Fruit fly (Drosophila melanogaster) whole organism, embryonic: ENCODE data around the gene CG13912.

ENCODE experiments used
- CG11247 ChIP-seq: fragments of 200-800 bp; sonication (Bioruptor generic); IDR thresholded peaks from 2 replicates; pipeline ENCODE4 v1.3.6; 2022; ENCODE audit warnings: missing biosample characterization, missing genetic modification characterization
- CG11504 ChIP-seq: fragments of 200-800 bp; sonication (Bioruptor generic); optimal IDR thresholded peaks from 3 replicates; lab custom pipeline; 2019; ENCODE audit warnings: missing biosample characterization, mild to moderate bottlenecking, missing genetic modification characterization, moderate library complexity
- CG13424 ChIP-seq: fragments of 200-800 bp; sonication (Bioruptor generic); optimal IDR thresholded peaks from 2 replicates; lab custom pipeline; 2019; ENCODE audit warnings: missing biosample characterization, mild to moderate bottlenecking, missing genetic modification characterization, moderate library complexity
- CG1647 ChIP-seq: fragments of 200-800 bp; sonication (Bioruptor generic); optimal IDR thresholded peaks from 3 replicates; lab custom pipeline; 2016; ENCODE audit warnings: missing biosample characterization, missing genetic modification characterization
- CG17568 ChIP-seq: fragments of 200-800 bp; sonication (Bioruptor generic); optimal IDR thresholded peaks from 2 replicates; lab custom pipeline; 2018; ENCODE audit warnings: missing biosample characterization, mild to moderate bottlenecking, missing genetic modification characterization, moderate library complexity
- CG1792 ChIP-seq: fragments of 200-800 bp; sonication (Bioruptor generic); optimal IDR thresholded peaks from 2 replicates; lab custom pipeline; 2016; ENCODE audit warnings: missing biosample characterization, missing genetic modification characterization
- CG18599 ChIP-seq: fragments of 200-800 bp; sonication (Bioruptor generic); optimal IDR thresholded peaks from 3 replicates; lab custom pipeline; 2017; ENCODE audit warnings: missing biosample characterization, missing genetic modification characterization, mild to moderate bottlenecking, moderate library complexity, missing genetic modification reagents
- CG2678 ChIP-seq: fragments of 200-800 bp; sonication (Bioruptor generic); optimal IDR thresholded peaks from 3 replicates; lab custom pipeline; 2019; ENCODE audit warnings: missing biosample characterization, mild to moderate bottlenecking, missing genetic modification characterization, moderate library complexity
- CG31224 ChIP-seq: fragments of 200-800 bp; sonication (Bioruptor generic); IDR thresholded peaks from 2 replicates; pipeline ENCODE4 v1.3.6; 2022; ENCODE audit warnings: missing biosample characterization, missing genetic modification characterization
- CG5245 ChIP-seq: fragments of 200-800 bp; sonication (Bioruptor generic); optimal IDR thresholded peaks from 3 replicates; lab custom pipeline; 2016; ENCODE audit warnings: missing biosample characterization, missing genetic modification characterization
- CG7839 ChIP-seq: fragments of 200-800 bp; sonication (Bioruptor generic); optimal IDR thresholded peaks from 3 replicates; lab custom pipeline; 2018; ENCODE audit warnings: missing biosample characterization, mild to moderate bottlenecking, missing genetic modification characterization, moderate library complexity
- CG8290 ChIP-seq, 3 experiments: fragments of 200-800 bp; sonication (Bioruptor generic); optimal IDR thresholded peaks; 2 replicates each; lab custom pipeline; 2016 to 2019; ENCODE audit warnings: missing biosample characterization in 3 of 3, missing genetic modification characterization in 3 of 3, mild to moderate bottlenecking in 2 of 3, moderate library complexity in 1 of 3
- CG9932 ChIP-seq: fragments of 200-800 bp; sonication (Bioruptor generic); IDR thresholded peaks from 2 replicates; pipeline ENCODE4 v1.3.6; 2022; ENCODE audit warnings: missing biosample characterization, missing genetic modification characterization
- CkIIα-i1 ChIP-seq: fragments of 200-800 bp; sonication (Bioruptor generic); IDR thresholded peaks from 2 replicates; pipeline ENCODE4 v1.3.6; 2022; ENCODE audit warnings: missing biosample characterization, missing genetic modification characterization
- CoRest ChIP-seq: fragments of 200-800 bp; sonication (Bioruptor generic); optimal IDR thresholded peaks from 3 replicates; lab custom pipeline; 2018; ENCODE audit warnings: missing biosample characterization, mild to moderate bottlenecking, missing genetic modification characterization, moderate library complexity
- D19A ChIP-seq: fragments of 200-800 bp; optimal IDR thresholded peaks from 3 replicates; lab custom pipeline; 2019; ENCODE audit warnings: missing biosample characterization, mild to moderate bottlenecking, missing genetic modification characterization, moderate library complexity
- Eip74EF ChIP-seq, 2 experiments: fragments of 200-800 bp in 1 of 2; fragments of >200 bp in 1 of 2; sonication (Bioruptor generic) in 1 of 2; optimal IDR thresholded peaks; 2 replicates each; lab custom pipeline; 2017 to 2019; ENCODE audit warnings: missing biosample characterization in 2 of 2, missing genetic modification characterization in 2 of 2, mild to moderate bottlenecking in 1 of 2, moderate library complexity in 1 of 2
- Ets97D ChIP-seq: fragments of 200-800 bp; sonication (Bioruptor generic); optimal IDR thresholded peaks from 3 replicates; lab custom pipeline; 2016; ENCODE audit warnings: missing biosample characterization, missing genetic modification characterization
- Fer1 ChIP-seq: fragments of 200-800 bp; sonication (Bioruptor generic); optimal IDR thresholded peaks from 2 replicates; lab custom pipeline; 2017; ENCODE audit warnings: missing biosample characterization, mild to moderate bottlenecking, missing genetic modification characterization
- Fer3 ChIP-seq: fragments of 200-800 bp; sonication (Bioruptor generic); optimal IDR thresholded peaks from 2 replicates; lab custom pipeline; 2018; ENCODE audit warnings: missing biosample characterization, mild to moderate bottlenecking, missing genetic modification characterization, moderate library complexity
- Hr51 ChIP-seq, 2 experiments: fragments of 200-800 bp; sonication (Bioruptor generic); optimal IDR thresholded peaks; 2 replicates in 1 of 2; 3 replicates in 1 of 2; lab custom pipeline; 2016 to 2018; ENCODE audit warnings: missing biosample characterization in 2 of 2, missing genetic modification characterization in 2 of 2, mild to moderate bottlenecking in 1 of 2, moderate library complexity in 1 of 2
- Hsf ChIP-seq: fragments of 200-800 bp; sonication (Bioruptor generic); optimal IDR thresholded peaks from 3 replicates; lab custom pipeline; 2016; ENCODE audit warnings: missing biosample characterization, missing genetic modification characterization
- Med ChIP-seq: fragments of 200-800 bp; sonication (Bioruptor generic); peaks from one replicate; lab custom pipeline; 2016; ENCODE audit warnings: missing biosample characterization, missing genetic modification characterization, mild to moderate bottlenecking, inconsistent platforms, moderate library complexity
- NC2α ChIP-seq: fragments of 200-800 bp; sonication (Bioruptor generic); optimal IDR thresholded peaks from 2 replicates; lab custom pipeline; 2016; ENCODE audit warnings: missing biosample characterization, missing genetic modification characterization
- Rfx ChIP-seq: fragments of 200-800 bp; sonication (Bioruptor generic); IDR thresholded peaks from 2 replicates; pipeline ENCODE4 v1.3.6; 2022; ENCODE audit warnings: missing biosample characterization, missing genetic modification characterization
- Sin3A ChIP-seq: fragments of >200 bp; optimal IDR thresholded peaks from 2 replicates; lab custom pipeline; 2018
- Sox102F ChIP-seq: fragments of 200-800 bp; sonication (Bioruptor generic); optimal IDR thresholded peaks from 2 replicates; lab custom pipeline; 2018; ENCODE audit warnings: missing biosample characterization, mild to moderate bottlenecking, missing genetic modification characterization, moderate library complexity
- Xrp1 ChIP-seq: fragments of 200-800 bp; sonication (Bioruptor generic); IDR thresholded peaks from 2 replicates; pipeline ENCODE4 v1.3.6; 2022; ENCODE audit warnings: missing biosample characterization, missing genetic modification characterization
- az2 ChIP-seq: fragments of 200-800 bp; sonication (Bioruptor generic); optimal IDR thresholded peaks from 3 replicates; lab custom pipeline; 2016; ENCODE audit warnings: missing biosample characterization, missing genetic modification characterization
- chn ChIP-seq: fragments of 200-800 bp; sonication (Bioruptor generic); optimal IDR thresholded peaks from 2 replicates; lab custom pipeline; 2016; ENCODE audit warnings: missing biosample characterization, missing genetic modification characterization
- cwo ChIP-seq: fragments of 200-800 bp; sonication (Bioruptor generic); optimal IDR thresholded peaks from 3 replicates; lab custom pipeline; 2017; ENCODE audit warnings: missing biosample characterization, missing genetic modification characterization, mild to moderate bottlenecking, moderate library complexity, missing genetic modification reagents
- ems ChIP-seq: fragments of 200-800 bp; sonication (Bioruptor generic); optimal IDR thresholded peaks from 3 replicates; lab custom pipeline; 2016; ENCODE audit warnings: missing biosample characterization, missing genetic modification characterization
- fd96Cb ChIP-seq: fragments of 200-800 bp; sonication (Bioruptor generic); optimal IDR thresholded peaks from 2 replicates; lab custom pipeline; 2018; ENCODE audit warnings: missing biosample characterization, mild to moderate bottlenecking, missing genetic modification characterization, moderate library complexity
- gem ChIP-seq: fragments of 200-800 bp; sonication (Bioruptor generic); optimal IDR thresholded peaks from 2 replicates; lab custom pipeline; 2019; ENCODE audit warnings: missing biosample characterization, mild to moderate bottlenecking, missing genetic modification characterization, moderate library complexity
- hb ChIP-seq: fragments of 200-800 bp; sonication (Bioruptor generic); IDR thresholded peaks from 3 replicates; pipeline ENCODE4 v1.3.6; 2022; ENCODE audit warnings: missing biosample characterization, missing genetic modification characterization; ENCODE audit not compliant: partially characterized antibody
- hbn ChIP-seq: fragments of 200-800 bp; sonication (Bioruptor generic); IDR thresholded peaks from 2 replicates; pipeline ENCODE4 v1.3.6; 2022; ENCODE audit warnings: missing biosample characterization, missing genetic modification characterization; ENCODE audit not compliant: partially characterized antibody
- ind ChIP-seq: fragments of 200-800 bp; sonication (Bioruptor generic); optimal IDR thresholded peaks from 3 replicates; lab custom pipeline; 2016; ENCODE audit warnings: missing biosample characterization, missing genetic modification characterization
- mam ChIP-seq: fragments of 200-800 bp; sonication (Bioruptor generic); optimal IDR thresholded peaks from 3 replicates; lab custom pipeline; 2016; ENCODE audit warnings: missing biosample characterization, missing genetic modification characterization
- onecut ChIP-seq: fragments of 200-800 bp; sonication (Bioruptor generic); IDR thresholded peaks from 2 replicates; pipeline ENCODE4 v1.3.6; 2022; ENCODE audit warnings: missing biosample characterization, missing genetic modification characterization
- org-1 ChIP-seq: fragments of 200-800 bp; sonication (Bioruptor generic); optimal IDR thresholded peaks from 2 replicates; lab custom pipeline; 2017; ENCODE audit warnings: missing biosample characterization, missing genetic modification characterization
- pfk ChIP-seq: fragments of 200-800 bp; sonication (Bioruptor generic); optimal IDR thresholded peaks from 2 replicates; lab custom pipeline; 2018; ENCODE audit warnings: missing biosample characterization, mild to moderate bottlenecking, missing genetic modification characterization, moderate library complexity
- prd ChIP-seq, 3 experiments: fragments of >200 bp in 2 of 3; fragments of 200-800 bp in 1 of 3; sonication (Bioruptor generic) in 1 of 3; optimal IDR thresholded peaks in 2 of 3; IDR thresholded peaks in 1 of 3; 2 replicates in 2 of 3; 3 replicates in 1 of 3; pipeline versions ENCODE4 v1.3.6 to Lab custom; 2017 to 2022; ENCODE audit warnings: missing biosample characterization in 1 of 3, missing genetic modification characterization in 1 of 3
- ranshi ChIP-seq: fragments of 200-800 bp; sonication (Bioruptor generic); IDR thresholded peaks from 2 replicates; pipeline ENCODE4 v1.3.6; 2022; ENCODE audit warnings: missing biosample characterization, missing genetic modification characterization
- scrt ChIP-seq: fragments of 200-800 bp; sonication (Bioruptor generic); optimal IDR thresholded peaks from 2 replicates; lab custom pipeline; 2018; ENCODE audit warnings: missing biosample characterization, mild to moderate bottlenecking, missing genetic modification characterization, moderate library complexity
- sens-2 ChIP-seq: fragments of 200-800 bp; sonication (Bioruptor generic); IDR thresholded peaks from 2 replicates; pipeline ENCODE4 v1.3.6; 2022; ENCODE audit warnings: missing biosample characterization, missing genetic modification characterization
- seq ChIP-seq: fragments of 200-800 bp; sonication (Bioruptor generic); IDR thresholded peaks from 2 replicates; pipeline ENCODE4 v1.3.6; 2022; ENCODE audit warnings: missing biosample characterization, missing genetic modification characterization
- slbo ChIP-seq: fragments of 200-800 bp; sonication (Bioruptor generic); IDR thresholded peaks from 2 replicates; pipeline ENCODE4 v1.3.6; 2022; ENCODE audit warnings: missing biosample characterization, missing genetic modification characterization
- unpg ChIP-seq: fragments of 200-800 bp; sonication (Bioruptor generic); optimal IDR thresholded peaks from 3 replicates; lab custom pipeline; 2018; ENCODE audit warnings: missing biosample characterization, mild to moderate bottlenecking, missing genetic modification characterization, moderate library complexity

CG13912 gene

DNA sequence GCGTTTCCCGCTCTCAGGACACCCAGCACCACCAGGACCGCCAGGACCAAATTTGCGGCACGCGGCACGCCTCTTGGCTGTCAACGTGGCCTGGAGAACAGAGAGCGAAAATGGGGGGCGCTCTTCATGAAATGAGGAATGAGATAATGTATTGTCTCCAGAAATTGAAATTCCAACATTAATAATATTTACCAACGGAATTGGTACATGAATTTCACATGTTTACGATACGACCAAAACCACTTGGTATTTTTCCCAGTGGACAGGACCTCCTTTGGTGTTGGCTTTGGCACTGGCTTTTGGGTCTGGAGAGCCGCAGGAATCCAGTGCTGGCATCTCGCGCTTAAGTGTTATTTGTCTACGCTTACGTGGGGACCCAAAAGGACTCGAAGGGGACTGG lies 5.9 kb upstream of the CG13912 start (continued):
- no peak for TF ChIP-seq Hr51 (GFP tag; optimal IDR thresholded peaks at IDR 0.05; lab: Kevin White, UChicago)
- no peak for TF ChIP-seq seq (GFP tag; lab: Robert Waterston, UW)
- TF ChIP-seq scrt, result peak; percentile 17
- no peak for TF ChIP-seq CG17568 (GFP tag; lab: Kevin White, UChicago)
- no peak for TF ChIP-seq hbn (GFP tag; lab: Robert Waterston, UW)
- no peak for TF ChIP-seq hb (GFP tag; lab: Robert Waterston, UW)
- peak; percentile 48; the same call in 1 of the 2 replicates for TF ChIP-seq Rfx
- TF ChIP-seq prd (optimal IDR thresholded peaks at IDR 0.05; lab: Kevin White, UChicago), result no peak
- peak; percentile 28; the same call in 1 of the 3 replicates for TF ChIP-seq prd (GFP tag; IDR thresholded peaks at IDR 0.05; lab: Robert Waterston, UW)
- TF ChIP-seq gem (tag; lab: Kevin White, UChicago), result peak; percentile 13
- TF ChIP-seq CG9932 (GFP tag; lab: Robert Waterston, UW), result peak; percentile 43; the same call in 1 of the 2 replicates
- no peak for TF ChIP-seq CG8290 (GFP tag; optimal IDR thresholded peaks at IDR 0.05; lab: Kevin White, UChicago)
- peak in 1 of 2 experiments; percentile 60 for TF ChIP-seq CG8290 (tag; optimal IDR thresholded peaks at IDR 0.05; lab: Kevin White, UChicago)
- TF ChIP-seq sens-2 (GFP tag; lab: Robert Waterston, UW), result no peak
- peak; percentile 74 for TF ChIP-seq Med
- TF ChIP-seq slbo (GFP tag; lab: Robert Waterston, UW), result peak; percentile 58
- TF ChIP-seq chn (GFP tag; lab: Kevin White, UChicago), result no peak
- no peak for TF ChIP-seq Ets97D
- peak; percentile 20 for TF ChIP-seq mam (GFP tag; lab: Kevin White, UChicago)
- TF ChIP-seq ranshi, result peak; percentile 43; the same call in 1 of the 2 replicates

DNA sequence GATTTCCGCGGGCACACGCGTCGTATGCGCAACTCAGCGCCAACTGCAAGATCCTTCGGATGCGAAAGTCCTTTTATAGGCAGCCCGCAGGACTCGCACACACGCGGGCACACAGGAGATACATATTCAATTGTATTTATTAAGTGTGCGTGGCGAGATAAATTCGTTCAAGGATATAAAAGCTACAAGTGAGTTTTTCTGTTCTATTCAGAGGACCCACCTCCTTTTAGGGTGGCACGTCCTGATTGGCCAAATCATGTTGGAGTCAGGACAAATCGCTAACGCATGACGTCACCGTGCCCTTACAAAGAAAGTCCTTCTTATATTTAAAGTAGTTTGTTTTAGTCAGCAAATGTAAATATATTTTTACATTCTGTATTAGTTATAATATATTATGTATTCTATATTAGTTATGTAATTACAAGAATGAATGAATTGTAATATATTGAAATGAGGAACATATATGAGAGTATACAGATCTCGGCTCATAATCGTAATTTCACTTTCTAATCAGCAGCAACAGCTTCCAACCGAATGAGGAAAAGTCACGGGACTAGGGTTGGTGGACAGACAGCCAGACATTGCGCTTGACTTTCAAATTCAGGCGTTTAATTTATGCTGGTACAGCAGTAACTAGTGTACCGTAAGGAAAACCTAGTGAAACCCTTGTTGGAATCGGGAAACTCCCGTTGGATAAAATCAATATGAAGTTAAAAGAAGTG lies 3.9 kb downstream of the CG13912 start, which contains the start of gene Trhn:
Gene Trhn (minus strand): TSS at position 51 of the 722 bp plus-strand sequence.
- no peak for TF ChIP-seq unpg (GFP tag; lab: Kevin White, UChicago)
- no peak for TF ChIP-seq CG11247 (GFP tag; lab: Robert Waterston, UW)
- peak; percentile 76 for TF ChIP-seq D19A (tag; lab: Kevin White, UChicago)
- no peak for TF ChIP-seq cwo (GFP tag; lab: Kevin White, UChicago)
- no peak for TF ChIP-seq CkIIα-i1 (GFP tag; lab: Robert Waterston, UW)
- peak; percentile 37 for TF ChIP-seq gem (tag; lab: Kevin White, UChicago)
- no peak for TF ChIP-seq NC2α (GFP tag; lab: Kevin White, UChicago)
- no peak for TF ChIP-seq Hsf (GFP tag; lab: Kevin White, UChicago)
- no peak for TF ChIP-seq ind (GFP tag; lab: Kevin White, UChicago)
- peak; percentile 70 for TF ChIP-seq CG2678 (tag; lab: Kevin White, UChicago)
- peak; percentile 29 for TF ChIP-seq CG7839 (tag; lab: Kevin White, UChicago)
- TF ChIP-seq CG31224 (GFP tag; lab: Robert Waterston, UW), result no peak
- no peak for TF ChIP-seq Xrp1
- TF ChIP-seq Sin3A, result no peak
- no peak for TF ChIP-seq ems (GFP tag; lab: Kevin White, UChicago)
- TF ChIP-seq onecut, result no peak
- TF ChIP-seq CoRest (tag; lab: Kevin White, UChicago), result peak; percentile 10
- no peak for TF ChIP-seq CG1647 (GFP tag; lab: Kevin White, UChicago)
- peak; percentile 20 for TF ChIP-seq Sox102F (GFP tag; lab: Kevin White, UChicago)
- no peak for TF ChIP-seq org-1 (GFP tag; lab: Kevin White, UChicago)
- TF ChIP-seq fd96Cb (tag; lab: Kevin White, UChicago), result no peak
- peak; percentile 36 for TF ChIP-seq CG13424 (tag; lab: Kevin White, UChicago)
- TF ChIP-seq Fer1 (GFP tag; lab: Kevin White, UChicago), result peak; percentile 38
- peak; percentile 62 for TF ChIP-seq CG18599 (GFP tag; lab: Kevin White, UChicago)
- no peak for TF ChIP-seq pfk (GFP tag; lab: Kevin White, UChicago)
- peak; percentile 21 for TF ChIP-seq Fer3 (tag; lab: Kevin White, UChicago)
- TF ChIP-seq Eip74EF (GFP tag; optimal IDR thresholded peaks at IDR 0.05; lab: Kevin White, UChicago), result no peak
- TF ChIP-seq az2 (GFP tag; lab: Kevin White, UChicago), result no peak
- TF ChIP-seq CG11504 (tag; lab: Kevin White, UChicago), result peak; percentile 53
- TF ChIP-seq CG5245 (GFP tag; lab: Kevin White, UChicago), result no peak
- no peak for TF ChIP-seq CG1792 (GFP tag; lab: Kevin White, UChicago)
